Fruit fly (Drosophila melanogaster) whole organism, wandering third instar larva: ENCODE results near the gene CG43181.

Experiments used
- Hr83 ChIP-seq: fragments of 200-300 bp; sonication (Bioruptor generic); optimal IDR thresholded peaks from 2 replicates; lab custom pipeline; 2016; ENCODE audit warnings: missing biosample characterization, mild to moderate bottlenecking, missing genetic modification characterization, moderate library complexity; ENCODE audit not compliant: poor library complexity, severe bottlenecking

Gene CG43181

DNA sequence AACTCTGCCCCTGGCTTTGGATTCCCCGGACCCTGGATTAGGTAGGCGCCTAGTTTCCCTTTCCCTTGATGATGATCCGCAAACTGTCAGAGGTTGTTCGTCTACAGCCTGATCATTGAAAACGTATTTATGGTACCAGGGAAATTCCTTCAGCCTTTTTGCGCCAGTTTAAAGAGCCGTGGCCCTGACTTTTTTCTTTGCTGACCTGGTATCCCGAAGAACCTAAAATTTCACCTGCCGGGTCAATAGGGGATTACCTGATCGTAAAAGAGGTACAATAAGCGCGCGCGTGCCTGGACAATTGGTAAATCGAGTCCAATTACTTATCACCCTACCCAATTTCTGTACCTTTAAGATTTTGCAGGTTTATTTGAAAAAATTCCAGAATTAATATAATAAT, 49.4 kb downstream of the CG43181 start:
- no peak for TF ChIP-seq Hr83
